Fruit fly (Drosophila melanogaster) whole organism, adult: ENCODE measurements around the gene AIF.

Source experiments
- CG11617 ChIP-seq: fragments of 200-800 bp; sonication (Bioruptor generic); optimal IDR thresholded peaks from 2 replicates; lab custom pipeline; 2017; ENCODE audit warnings: mild to moderate bottlenecking, missing biosample characterization, missing genetic modification reagents, missing genetic modification characterization
- CG12768 ChIP-seq: fragments of 200-800 bp; sonication (Bioruptor generic); optimal IDR thresholded peaks from 2 replicates; lab custom pipeline; 2017; ENCODE audit warnings: missing biosample characterization, missing genetic modification characterization, mild to moderate bottlenecking, moderate library complexity, missing genetic modification reagents
- CG14711 ChIP-seq: fragments of 200-800 bp; sonication (Bioruptor generic); optimal IDR thresholded peaks from 2 replicates; lab custom pipeline; 2018; ENCODE audit warnings: missing biosample characterization, mild to moderate bottlenecking, missing genetic modification characterization, moderate library complexity
- CG1620 ChIP-seq: fragments of 200-800 bp; sonication (Bioruptor generic); optimal IDR thresholded peaks from 2 replicates; lab custom pipeline; 2016; ENCODE audit warnings: missing biosample characterization, missing genetic modification characterization
- CG33017 ChIP-seq: fragments of 200-800 bp; sonication (Bioruptor generic); optimal IDR thresholded peaks from 2 replicates; lab custom pipeline; 2018; ENCODE audit warnings: missing biosample characterization, mild to moderate bottlenecking, missing genetic modification characterization, moderate library complexity
- CG5204 ChIP-seq: fragments of 200-800 bp; sonication (Bioruptor generic); optimal IDR thresholded peaks from 2 replicates; lab custom pipeline; 2016; ENCODE audit warnings: missing biosample characterization, missing genetic modification characterization
- CG7045 ChIP-seq: fragments of 200-800 bp; sonication (Bioruptor generic); optimal IDR thresholded peaks from 2 replicates; lab custom pipeline; 2017; ENCODE audit warnings: missing biosample characterization, mild to moderate bottlenecking, missing genetic modification characterization
- CG7101 ChIP-seq: fragments of 200-800 bp; sonication (Bioruptor generic); optimal IDR thresholded peaks from 2 replicates; lab custom pipeline; 2018; ENCODE audit warnings: missing biosample characterization, mild to moderate bottlenecking, missing genetic modification characterization, moderate library complexity
- Clk ChIP-seq: fragments of 200-800 bp; sonication (Bioruptor generic); optimal IDR thresholded peaks from 2 replicates; lab custom pipeline; 2017; ENCODE audit warnings: missing biosample characterization, missing genetic modification characterization
- Crg-1 ChIP-seq: fragments of 200-800 bp; sonication (Bioruptor generic); optimal IDR thresholded peaks from 2 replicates; lab custom pipeline; 2016; ENCODE audit warnings: missing biosample characterization, missing genetic modification characterization
- Hr96 ChIP-seq: fragments of 200-800 bp; sonication (Bioruptor generic); optimal IDR thresholded peaks from 2 replicates; lab custom pipeline; 2016; ENCODE audit warnings: missing biosample characterization, missing genetic modification characterization
- Mnt ChIP-seq: fragments of 200-800 bp; sonication (Bioruptor generic); optimal IDR thresholded peaks from 2 replicates; lab custom pipeline; 2016; ENCODE audit warnings: missing biosample characterization, mild to moderate bottlenecking, missing genetic modification characterization
- bab1 ChIP-seq: fragments of 200-800 bp; sonication (Bioruptor generic); optimal IDR thresholded peaks from 3 replicates; lab custom pipeline; 2019; ENCODE audit warnings: missing biosample characterization, mild to moderate bottlenecking, missing genetic modification characterization, moderate library complexity
- cic ChIP-seq: fragments of 200-800 bp; sonication (Bioruptor generic); optimal IDR thresholded peaks from 2 replicates; lab custom pipeline; 2017; ENCODE audit warnings: missing biosample characterization, mild to moderate bottlenecking, missing genetic modification characterization, moderate library complexity
- cnc ChIP-seq, 2 experiments: fragments of >200 bp; optimal IDR thresholded peaks; 2 replicates each; lab custom pipeline; 2017
- kay ChIP-seq: fragments of 200-800 bp; sonication (Bioruptor generic); peaks from one replicate; lab custom pipeline; 2016; ENCODE audit warnings: missing biosample characterization, missing genetic modification characterization, borderline replicate concordance
- ovo ChIP-seq: fragments of 200-800 bp; sonication (Bioruptor generic); optimal IDR thresholded peaks from 2 replicates; lab custom pipeline; 2016; ENCODE audit warnings: missing biosample characterization, missing genetic modification characterization
- pad ChIP-seq: fragments of 200-800 bp; sonication (Bioruptor generic); optimal IDR thresholded peaks from 3 replicates; lab custom pipeline; 2017; ENCODE audit warnings: missing biosample characterization, missing genetic modification characterization, mild to moderate bottlenecking, moderate library complexity, missing genetic modification reagents
- tj ChIP-seq: fragments of 200-800 bp; sonication (Bioruptor generic); optimal IDR thresholded peaks from 3 replicates; lab custom pipeline; 2017; ENCODE audit warnings: missing biosample characterization, mild to moderate bottlenecking, missing genetic modification characterization, moderate library complexity
- toe ChIP-seq: fragments of 200-800 bp; sonication (Bioruptor generic); optimal IDR thresholded peaks from 2 replicates; lab custom pipeline; 2016; ENCODE audit warnings: missing biosample characterization, missing genetic modification characterization

Gene AIF

dm6 chr2L:2199433-2199796, 47.9 kb downstream of the AIF start:
- TF ChIP-seq CG33017 (tag; lab: Kevin White, UChicago) (no peak), CG11617 (GFP tag; lab: Kevin White, UChicago) (no peak), toe (GFP tag; lab: Kevin White, UChicago) (no peak), ovo (GFP tag; lab: Kevin White, UChicago) (no peak), Hr96 (GFP tag; lab: Kevin White, UChicago) (no peak), kay (GFP tag; lab: Kevin White, UChicago) (no peak), Clk (no peak), tj (GFP tag; lab: Kevin White, UChicago) (no peak), cic (no peak), CG14711 (tag; lab: Kevin White, UChicago) (no peak), cnc (optimal IDR thresholded peaks at IDR 0.05; lab: Kevin White, UChicago) (no peak), CG12768 (GFP tag; lab: Kevin White, UChicago) (no peak), Crg-1 (GFP tag; lab: Kevin White, UChicago) (no peak), bab1 (no peak), pad (GFP tag; lab: Kevin White, UChicago) (no peak), CG1620 (no peak), CG7045 (GFP tag; lab: Kevin White, UChicago) (no peak)

- TF ChIP-seq ovo (GFP tag; lab: Kevin White, UChicago) (peak; percentile 99), Clk (peak; percentile 14), tj (GFP tag; lab: Kevin White, UChicago) (peak; percentile 97), toe (GFP tag; lab: Kevin White, UChicago) (no peak), pad (GFP tag; lab: Kevin White, UChicago) (peak; percentile 97), CG33017 (tag; lab: Kevin White, UChicago) (peak; percentile 6), CG5204 (GFP tag; lab: Kevin White, UChicago) (no peak), CG7101 (no peak), Mnt (peak; percentile 68), cnc (optimal IDR thresholded peaks at IDR 0.05; lab: Kevin White, UChicago) (peak; percentile 51 to 63), Hr96 (GFP tag; lab: Kevin White, UChicago) (peak; percentile 71), CG12768 (GFP tag; lab: Kevin White, UChicago) (peak; percentile 59), kay (GFP tag; lab: Kevin White, UChicago) (no peak), CG7045 (GFP tag; lab: Kevin White, UChicago) (no peak), Crg-1 (GFP tag; lab: Kevin White, UChicago) (no peak), CG11617 (GFP tag; lab: Kevin White, UChicago) (no peak), CG1620 (no peak), cic (peak; percentile 86), CG14711 (tag; lab: Kevin White, UChicago) (peak; percentile 23), bab1 (peak; percentile 18)
These were observed 48.8 kb downstream of the AIF start for dm6 chr2L:2200136-2201036.

- TF ChIP-seq CG7045 (GFP tag; lab: Kevin White, UChicago) = peak; percentile 96
- peak; percentile 96 for TF ChIP-seq CG11617 (GFP tag; lab: Kevin White, UChicago)
- peak; percentile 89 for TF ChIP-seq Clk
- TF ChIP-seq CG12768 (GFP tag; lab: Kevin White, UChicago) = peak; percentile 97
- TF ChIP-seq CG5204 (GFP tag; lab: Kevin White, UChicago) = peak; percentile 96
- TF ChIP-seq Mnt = peak; percentile 65
- peak; percentile 93 for TF ChIP-seq CG7101
- TF ChIP-seq cnc (optimal IDR thresholded peaks at IDR 0.05; lab: Kevin White, UChicago) = no peak
- TF ChIP-seq kay (GFP tag; lab: Kevin White, UChicago) = peak; percentile 97
- peak; percentile 94 for TF ChIP-seq CG33017 (tag; lab: Kevin White, UChicago)
- no peak for TF ChIP-seq tj (GFP tag; lab: Kevin White, UChicago)
- peak; percentile 88 for TF ChIP-seq CG14711 (tag; lab: Kevin White, UChicago)
- peak; percentile 75 for TF ChIP-seq pad (GFP tag; lab: Kevin White, UChicago)
- TF ChIP-seq toe (GFP tag; lab: Kevin White, UChicago) = peak; percentile 97
- TF ChIP-seq Crg-1 (GFP tag; lab: Kevin White, UChicago) = peak; percentile 91
- TF ChIP-seq cic = peak; percentile 69
- TF ChIP-seq ovo (GFP tag; lab: Kevin White, UChicago) = peak; percentile 90
- TF ChIP-seq bab1 = peak; percentile 85
- peak; percentile 86 for TF ChIP-seq CG1620
- TF ChIP-seq Hr96 (GFP tag; lab: Kevin White, UChicago) = peak; percentile 88
These were observed 49.6 kb downstream of the AIF start for dm6 chr2L:2201107-2201561.

- peak; percentile 88 for TF ChIP-seq ovo (GFP tag; lab: Kevin White, UChicago)
- TF ChIP-seq kay (GFP tag; lab: Kevin White, UChicago) = peak; percentile 97
- peak; percentile 99 for TF ChIP-seq Hr96 (GFP tag; lab: Kevin White, UChicago)
- peak; percentile 99 for TF ChIP-seq CG1620
- peak; percentile 95 for TF ChIP-seq cic
- peak; percentile 99 for TF ChIP-seq Clk
- TF ChIP-seq CG11617 (GFP tag; lab: Kevin White, UChicago) = peak; percentile 100
- peak; percentile 99 for TF ChIP-seq toe (GFP tag; lab: Kevin White, UChicago)
- peak; percentile 100 for TF ChIP-seq bab1
- TF ChIP-seq tj (GFP tag; lab: Kevin White, UChicago) = peak; percentile 100
- TF ChIP-seq Mnt = peak; percentile 96
- TF ChIP-seq CG5204 (GFP tag; lab: Kevin White, UChicago) = peak; percentile 100
- peak; percentile 100 for TF ChIP-seq CG7101
- peak; percentile 100 for TF ChIP-seq CG33017 (tag; lab: Kevin White, UChicago)
- TF ChIP-seq Crg-1 (GFP tag; lab: Kevin White, UChicago) = peak; percentile 99
- peak; percentile 100 for TF ChIP-seq CG12768 (GFP tag; lab: Kevin White, UChicago)
- peak; percentile 99 for TF ChIP-seq CG7045 (GFP tag; lab: Kevin White, UChicago)
- peak; percentile 89 for TF ChIP-seq pad (GFP tag; lab: Kevin White, UChicago)
- no peak for TF ChIP-seq cnc (optimal IDR thresholded peaks at IDR 0.05; lab: Kevin White, UChicago)
- TF ChIP-seq CG14711 (tag; lab: Kevin White, UChicago) = peak; percentile 99
These were observed 50.7 kb downstream of the AIF start for dm6 chr2L:2202018-2202852.
